Worm (Caenorhabditis elegans) whole organism, young adult: ENCODE results near the gene dars-2.

Experiments
- B0336.3 ChIP-seq: fragments of 200-800 bp; sonication (Bioruptor generic); IDR thresholded peaks from 2 replicates; pipeline ENCODE4 v1.3.6; 2022; ENCODE audit warnings: missing genetic modification characterization, missing compliant biosample characterization
- F22D6.2 ChIP-seq: sonication (generic microtip); optimal IDR thresholded peaks from 2 replicates; lab custom pipeline; 2016; ENCODE audit warnings: mild to moderate bottlenecking, missing genetic modification characterization, missing compliant biosample characterization
- F52B5.7 ChIP-seq: sonication (generic microtip); optimal IDR thresholded peaks from 2 replicates; lab custom pipeline; 2016; ENCODE audit warnings: mild to moderate bottlenecking, missing genetic modification characterization, missing compliant biosample characterization
- F55B11.4 ChIP-seq: sonication (generic microtip); optimal IDR thresholded peaks from 2 replicates; lab custom pipeline; 2016; ENCODE audit warnings: missing compliant biosample characterization, missing genetic modification characterization, borderline replicate concordance; ENCODE audit not compliant: insufficient read depth
- K11D2.4 ChIP-seq: fragments of 200-800 bp; sonication (Bioruptor generic); IDR thresholded peaks from 2 replicates; pipeline ENCODE4 v1.3.6; 2022; ENCODE audit warnings: missing genetic modification reagents, missing genetic modification characterization, missing compliant biosample characterization
- T26A5.8 ChIP-seq: sonication (generic microtip); optimal IDR thresholded peaks from 2 replicates; lab custom pipeline; 2016; ENCODE audit warnings: missing genetic modification characterization, missing compliant biosample characterization
- Y53G8AR.9 ChIP-seq: fragments of 200-800 bp; sonication (Bioruptor generic); conservative IDR thresholded peaks from 2 replicates; pipeline ENCODE4 v1.3.6; 2022; ENCODE audit warnings: missing genetic modification reagents, missing genetic modification characterization, missing compliant biosample characterization
- Y95B8A.8 ChIP-seq: fragments of 200-800 bp; sonication (Bioruptor generic); IDR thresholded peaks from 2 replicates; pipeline ENCODE4 v1.3.6; 2022; ENCODE audit warnings: missing genetic modification reagents, missing genetic modification characterization, missing compliant biosample characterization
- ama-1 ChIP-seq, 3 experiments: fragments of 150-350 bp in 1 of 3; sonication (generic microtip) in 2 of 3; optimal IDR thresholded peaks; 2 replicates each; lab custom pipeline; 2014 to 2018; ENCODE audit warnings: missing biosample characterization in 2 of 3, missing genetic modification characterization in 2 of 3, missing genetic modification reagents in 2 of 3
- attf-5 ChIP-seq: fragments of 200-800 bp; sonication (Bioruptor generic); optimal IDR thresholded peaks from 2 replicates; lab custom pipeline; 2018; ENCODE audit warnings: mild to moderate bottlenecking, missing genetic modification characterization, missing compliant biosample characterization
- ceh-40 ChIP-seq: fragments of 200-800 bp; sonication (Bioruptor generic); IDR thresholded peaks from 2 replicates; pipeline ENCODE4 v1.3.6; 2022; ENCODE audit warnings: missing genetic modification characterization, missing compliant biosample characterization
- ceh-58 ChIP-seq: fragments of 200-800 bp; sonication (Bioruptor generic); IDR thresholded peaks from 2 replicates; pipeline ENCODE4 v1.3.6; 2022; ENCODE audit warnings: missing genetic modification characterization, missing compliant biosample characterization
- ceh-79 ChIP-seq: sonication (generic microtip); optimal IDR thresholded peaks from 2 replicates; lab custom pipeline; 2017; ENCODE audit warnings: mild to moderate bottlenecking, missing genetic modification characterization, missing compliant biosample characterization
- dpff-1 ChIP-seq: sonication (generic microtip); optimal IDR thresholded peaks from 2 replicates; lab custom pipeline; 2017; ENCODE audit warnings: mild to moderate bottlenecking, missing genetic modification characterization, missing compliant biosample characterization
- efl-1 ChIP-seq: fragments of 150-350 bp; optimal IDR thresholded peaks from 2 replicates; lab custom pipeline; 2014; ENCODE audit warnings: missing biosample characterization, missing genetic modification reagents, missing genetic modification characterization
- egl-18 ChIP-seq: fragments of 200-800 bp; sonication (Bioruptor generic); IDR thresholded peaks from 2 replicates; pipeline ENCODE4 v1.3.6; 2022; ENCODE audit warnings: missing genetic modification reagents, missing genetic modification characterization, missing compliant biosample characterization
- egrh-3 ChIP-seq: fragments of 200-800 bp; sonication (Bioruptor generic); IDR thresholded peaks from 2 replicates; pipeline ENCODE4 v1.3.6; 2022; ENCODE audit warnings: missing genetic modification reagents, missing genetic modification characterization, missing compliant biosample characterization
- ets-4 ChIP-seq: fragments of 200-800 bp; sonication (Bioruptor generic); optimal IDR thresholded peaks from 2 replicates; lab custom pipeline; 2018; ENCODE audit warnings: mild to moderate bottlenecking, missing genetic modification characterization, missing compliant biosample characterization
- hlh-26 ChIP-seq: fragments of 200-800 bp; sonication (Bioruptor generic); conservative IDR thresholded peaks from 2 replicates; pipeline ENCODE4 v1.3.6; 2022; ENCODE audit warnings: missing genetic modification reagents, missing genetic modification characterization, missing compliant biosample characterization
- hmg-1.2 ChIP-seq: fragments of 200-800 bp; sonication (Bioruptor generic); IDR thresholded peaks from 2 replicates; pipeline ENCODE4 v1.3.6; 2022; ENCODE audit warnings: missing genetic modification reagents, missing genetic modification characterization, missing compliant biosample characterization
- hmg-20 ChIP-seq: fragments of 200-800 bp; sonication (Bioruptor generic); IDR thresholded peaks from 2 replicates; pipeline ENCODE4 v1.3.6; 2022; ENCODE audit warnings: missing genetic modification reagents, missing genetic modification characterization, missing compliant biosample characterization
- hsf-1 ChIP-seq: fragments of 200-800 bp; sonication (Bioruptor generic); IDR thresholded peaks from 2 replicates; pipeline ENCODE4 v1.3.6; 2022; ENCODE audit warnings: missing genetic modification reagents, missing genetic modification characterization, missing compliant biosample characterization
- let-607 ChIP-seq, 2 experiments: fragments of 200-800 bp in 1 of 2; sonication (Bioruptor generic) in 1 of 2; sonication (generic microtip) in 1 of 2; optimal IDR thresholded peaks; 2 replicates each; lab custom pipeline; 2016 to 2018; ENCODE audit warnings: mild to moderate bottlenecking in 2 of 2, missing compliant biosample characterization in 2 of 2, missing genetic modification characterization in 2 of 2, moderate library complexity in 2 of 2, missing genotype in 1 of 2
- lin-54 ChIP-seq: fragments of 200-800 bp; sonication (Bioruptor generic); optimal IDR thresholded peaks from 2 replicates; lab custom pipeline; 2018; ENCODE audit warnings: mild to moderate bottlenecking, missing genetic modification characterization, missing compliant biosample characterization
- madf-3 ChIP-seq: fragments of 200-800 bp; sonication (Bioruptor generic); IDR thresholded peaks from 2 replicates; pipeline ENCODE4 v1.3.6; 2022; ENCODE audit warnings: missing genetic modification reagents, missing genetic modification characterization, missing compliant biosample characterization
- mcd-1 ChIP-seq: fragments of 200-800 bp; sonication (Bioruptor generic); IDR thresholded peaks from 2 replicates; pipeline ENCODE4 v1.3.6; 2022; ENCODE audit warnings: missing genetic modification reagents, missing genetic modification characterization, missing compliant biosample characterization
- mel-28 ChIP-seq: sonication (generic microtip); optimal IDR thresholded peaks from 2 replicates; lab custom pipeline; 2016; ENCODE audit warnings: borderline replicate concordance, mild to moderate bottlenecking, missing genetic modification characterization, missing compliant biosample characterization
- nfya-1 ChIP-seq: sonication (generic microtip); optimal IDR thresholded peaks from 2 replicates; lab custom pipeline; 2017; ENCODE audit warnings: antibody characterized with exemption, missing compliant biosample characterization, missing genetic modification characterization, borderline replicate concordance; ENCODE audit not compliant: insufficient read depth
- nfyb-1 ChIP-seq: fragments of 200-800 bp; sonication (Bioruptor generic); IDR thresholded peaks from 2 replicates; pipeline ENCODE4 v1.3.6; 2022; ENCODE audit warnings: missing genetic modification reagents, missing genetic modification characterization, missing compliant biosample characterization
- nhr-179 ChIP-seq: sonication (generic microtip); optimal IDR thresholded peaks from 2 replicates; lab custom pipeline; 2016; ENCODE audit warnings: mild to moderate bottlenecking, missing genetic modification characterization, missing compliant biosample characterization
- nhr-27 ChIP-seq: fragments of 200-800 bp; sonication (Bioruptor generic); optimal IDR thresholded peaks from 2 replicates; lab custom pipeline; 2018; ENCODE audit warnings: mild to moderate bottlenecking, missing genetic modification characterization, moderate library complexity, missing compliant biosample characterization
- nhr-80 ChIP-seq: sonication (generic microtip); optimal IDR thresholded peaks from 2 replicates; lab custom pipeline; 2016; ENCODE audit warnings: missing genetic modification characterization, missing compliant biosample characterization
- rcor-1 ChIP-seq: fragments of 200-800 bp; sonication (Bioruptor generic); IDR thresholded peaks from 2 replicates; pipeline ENCODE4 v1.3.6; 2022; ENCODE audit warnings: missing genetic modification reagents, missing genetic modification characterization, missing compliant biosample characterization
- sea-2 ChIP-seq: fragments of 200-800 bp; sonication (Bioruptor generic); IDR thresholded peaks from 2 replicates; pipeline ENCODE4 v1.3.6; 2022; ENCODE audit warnings: missing genetic modification characterization, missing compliant biosample characterization
- snpc-1.3 ChIP-seq: sonication (generic microtip); optimal IDR thresholded peaks from 2 replicates; lab custom pipeline; 2017; ENCODE audit warnings: missing genetic modification characterization, mild to moderate bottlenecking, missing compliant biosample characterization, antibody characterized with exemption, moderate library complexity, missing genotype, missing genetic modification reagents; ENCODE audit not compliant: insufficient read depth
- snpc-4 ChIP-seq, 5 experiments: fragments of 150-350 bp in 1 of 5; sonication (generic microtip) in 4 of 5; optimal IDR thresholded peaks; 2 replicates each; lab custom pipeline; 2014 to 2018; ENCODE audit warnings: missing genetic modification characterization in 5 of 5, missing biosample characterization in 3 of 5, antibody characterized with exemption in 2 of 5, mild to moderate bottlenecking in 2 of 5, missing compliant biosample characterization in 2 of 5, missing genotype in 2 of 5, moderate library complexity in 2 of 5, missing genetic modification reagents in 1 of 5
- tbx-9 ChIP-seq: sonication (generic microtip); optimal IDR thresholded peaks from 2 replicates; lab custom pipeline; 2016; ENCODE audit warnings: borderline replicate concordance, missing genetic modification characterization, inconsistent platforms, missing compliant biosample characterization
- tlf-1 ChIP-seq: fragments of 200-800 bp; sonication (Bioruptor generic); optimal IDR thresholded peaks from 2 replicates; lab custom pipeline; 2018; ENCODE audit warnings: mild to moderate bottlenecking, missing genetic modification characterization, missing compliant biosample characterization
- zfh-2 ChIP-seq: fragments of 200-800 bp; sonication (Bioruptor generic); conservative IDR thresholded peaks from 2 replicates; pipeline ENCODE4 v1.3.6; 2022; ENCODE audit warnings: missing genetic modification reagents, missing genetic modification characterization, missing compliant biosample characterization
- zim-3 ChIP-seq: sonication (generic microtip); optimal IDR thresholded peaks from 2 replicates; lab custom pipeline; 2017; ENCODE audit warnings: mild to moderate bottlenecking, missing genetic modification characterization, moderate library complexity, missing compliant biosample characterization
- ztf-22 ChIP-seq: fragments of 200-800 bp; sonication (Bioruptor generic); optimal IDR thresholded peaks from 2 replicates; lab custom pipeline; 2018; ENCODE audit warnings: mild to moderate bottlenecking, missing genetic modification characterization, moderate library complexity, missing compliant biosample characterization
- ztf-25 ChIP-seq: fragments of 200-800 bp; sonication (Bioruptor generic); IDR thresholded peaks from 2 replicates; pipeline ENCODE4 v1.3.6; 2022; ENCODE audit warnings: missing genetic modification reagents, missing genetic modification characterization, missing compliant biosample characterization
- ztf-26 ChIP-seq: sonication (generic microtip); optimal IDR thresholded peaks from 2 replicates; lab custom pipeline; 2017; ENCODE audit warnings: missing genetic modification characterization, missing compliant biosample characterization
- ztf-3 ChIP-seq: fragments of 200-800 bp; sonication (Bioruptor generic); optimal IDR thresholded peaks from 2 replicates; lab custom pipeline; 2018; ENCODE audit warnings: mild to moderate bottlenecking, missing genetic modification characterization, missing compliant biosample characterization

Gene dars-2

ce11 chrV:12048445-12048844 lies at the start of gene dars-2:
dars-2 (plus strand) TSS chrV:12048745.
- no peak for TF ChIP-seq lin-54 (GFP tag; lab: Kevin White, UChicago)
- no peak for TF ChIP-seq nhr-80
- no peak for TF ChIP-seq dpff-1 (tag; lab: Kevin White, UChicago)
- no peak for TF ChIP-seq nfya-1 (tag; lab: Kevin White, UChicago)
- TF ChIP-seq egrh-3 (GFP tag; lab: Robert Waterston, UW), result no peak
- TF ChIP-seq, all 124 proteins: peak for 0

ce11 chrV:12001747-12002456 lies 46.6 kb upstream of the dars-2 start, which contains the start of gene gcy-33:
gcy-33 (minus strand) TSS chrV:12001797.
- TF ChIP-seq mel-28, result no peak
- TF ChIP-seq F52B5.7 (tag; lab: Kevin White, UChicago), result peak; percentile 85
- peak; percentile 12; the same call in 1 of the 2 replicates for TF ChIP-seq ceh-40 (GFP tag; lab: Robert Waterston, UW)
- peak; percentile 77 for TF ChIP-seq ztf-25 (GFP tag; lab: Robert Waterston, UW)
- peak; percentile 94 for TF ChIP-seq ztf-22
- peak; percentile 81 for TF ChIP-seq nhr-80
- peak; percentile 86 for TF ChIP-seq ztf-26 (tag; lab: Kevin White, UChicago)
- TF ChIP-seq Y53G8AR.9 (GFP tag; lab: Robert Waterston, UW), result peak; percentile 66; the same call in 1 of the 2 replicates
- TF ChIP-seq snpc-4 (GFP tag; optimal IDR thresholded peaks at IDR 0.05; lab: Kevin White, UChicago), result no peak
- TF ChIP-seq snpc-4 (tag; optimal IDR thresholded peaks at IDR 0.05; lab: Kevin White, UChicago), result peak; percentile 42 to 87 (median 76)
- TF ChIP-seq rcor-1, result peak; percentile 87
- TF ChIP-seq T26A5.8 (tag; lab: Kevin White, UChicago), result peak; percentile 83
- TF ChIP-seq zfh-2 (GFP tag; lab: Robert Waterston, UW), result no peak
- no peak for TF ChIP-seq F55B11.4 (tag; lab: Kevin White, UChicago)
- peak; percentile 54; the same call in 1 of the 2 replicates for TF ChIP-seq Y95B8A.8
- peak; percentile 61 for TF ChIP-seq nhr-179
- TF ChIP-seq egl-18 (GFP tag; lab: Robert Waterston, UW), result no peak
- TF ChIP-seq hmg-1.2 (GFP tag; lab: Robert Waterston, UW), result peak; percentile 83
- TF ChIP-seq tlf-1 (GFP tag; lab: Kevin White, UChicago), result peak; percentile 75
- no peak for TF ChIP-seq ceh-79
- TF ChIP-seq sea-2 (GFP tag; lab: Robert Waterston, UW), result no peak
- peak; percentile 92 for TF ChIP-seq zim-3 (tag; lab: Kevin White, UChicago)
- TF ChIP-seq snpc-1.3 (tag; lab: Kevin White, UChicago), result peak; percentile 87
- TF ChIP-seq nfyb-1 (GFP tag; lab: Robert Waterston, UW), result peak; percentile 95
- peak; percentile 41 to 76 for TF ChIP-seq let-607 (tag; optimal IDR thresholded peaks at IDR 0.05; lab: Kevin White, UChicago)
- peak; percentile 96 for TF ChIP-seq ets-4 (GFP tag; lab: Kevin White, UChicago)
- TF ChIP-seq efl-1 (GFP tag; lab: Kevin White, UChicago), result no peak
- peak; percentile 81 for TF ChIP-seq nhr-27 (tag; lab: Kevin White, UChicago)
- TF ChIP-seq hmg-20 (GFP tag; lab: Robert Waterston, UW), result peak; percentile 46; the same call in 1 of the 2 replicates
- TF ChIP-seq madf-3 (GFP tag; lab: Robert Waterston, UW), result peak; percentile 91
- peak; percentile 91 for TF ChIP-seq B0336.3
- TF ChIP-seq hsf-1 (GFP tag; lab: Robert Waterston, UW), result peak; percentile 68
- TF ChIP-seq ama-1 (optimal IDR thresholded peaks at IDR 0.05; lab: Kevin White, UChicago), result no peak
- TF ChIP-seq ama-1 (GFP tag; optimal IDR thresholded peaks at IDR 0.05; lab: Kevin White, UChicago), result peak; percentile 13 to 80
- no peak for TF ChIP-seq hlh-26
- TF ChIP-seq ztf-3 (GFP tag; lab: Kevin White, UChicago), result no peak
- 0 out of 2 replicates have a peak, but pooled peaks have one; percentile 15 for TF ChIP-seq ceh-58 (GFP tag; lab: Robert Waterston, UW)
- TF ChIP-seq tbx-9 (tag; lab: Kevin White, UChicago), result no peak
- TF ChIP-seq attf-5 (GFP tag; lab: Kevin White, UChicago), result peak; percentile 64
- TF ChIP-seq mcd-1 (GFP tag; lab: Robert Waterston, UW), result peak; percentile 80
- TF ChIP-seq K11D2.4 (GFP tag; lab: Robert Waterston, UW), result 0 out of 2 replicates have a peak, but pooled peaks have one; percentile 54
- TF ChIP-seq F22D6.2 (tag; lab: Kevin White, UChicago), result peak; percentile 23
